Worm (Caenorhabditis elegans): ENCODE results near the gene H23N18.6.

ce11 chrV:4933268-4933667, 18.4 kb upstream of the H23N18.6 start:
- no peak for TF ChIP-seq lin-35 (GFP tag; optimal IDR thresholded peaks at IDR 0.05)
- TF ChIP-seq efl-1 (GFP tag; optimal IDR thresholded peaks at IDR 0.05): no peak
- no peak for TF ChIP-seq snpc-1.1 (tag; optimal IDR thresholded peaks at IDR 0.05; ENCODE audit: insufficient read depth)
- TF ChIP-seq B0336.3 (GFP tag; IDR thresholded peaks at IDR 0.05): no peak
- no peak for TF ChIP-seq ets-4 (GFP tag; optimal IDR thresholded peaks at IDR 0.05)
- no peak for TF ChIP-seq ama-1 (optimal IDR thresholded peaks at IDR 0.05)
- no peak for TF ChIP-seq ama-1 (GFP tag; optimal IDR thresholded peaks at IDR 0.05)
- TF ChIP-seq unc-62 (GFP tag; optimal IDR thresholded peaks at IDR 0.05): no peak
- TF ChIP-seq rpc-1 (optimal IDR thresholded peaks at IDR 0.05): no peak
- TF ChIP-seq rpc-1 (tag; optimal IDR thresholded peaks at IDR 0.05): no peak
- TF ChIP-seq akir-1 (GFP tag; optimal IDR thresholded peaks at IDR 0.05): no peak
- TF ChIP-seq pbrm-1 (GFP tag; IDR thresholded peaks at IDR 0.05): no peak
- no peak for TF ChIP-seq nfya-2 (GFP tag; IDR thresholded peaks at IDR 0.05)

All from whole organism, young adult.